Fruit fly (Drosophila melanogaster): ENCODE data around the gene CG3568.

The CG3568 gene

dm6 chrX:4581769-4582168, 39.3 kb downstream of the CG3568 start (continued):
- TF ChIP-seq CG8281 (tag; optimal IDR thresholded peaks at IDR 0.05), result no peak
- no peak for TF ChIP-seq hkb (optimal IDR thresholded peaks at IDR 0.05)
- no peak for TF ChIP-seq hkb (GFP tag; IDR thresholded peaks at IDR 0.05)
- no peak for TF ChIP-seq Trl (optimal IDR thresholded peaks at IDR 0.05)
- TF ChIP-seq Trl (GFP tag; optimal IDR thresholded peaks at IDR 0.05), result peak; percentile 9
- TF ChIP-seq CG2116 (GFP tag; optimal IDR thresholded peaks at IDR 0.05), result no peak
- TF ChIP-seq en (GFP tag; optimal IDR thresholded peaks at IDR 0.05), result no peak
- TF ChIP-seq dimm (GFP tag; IDR thresholded peaks at IDR 0.05), result no peak
- peak; percentile 36 for TF ChIP-seq CG1529 (GFP tag; optimal IDR thresholded peaks at IDR 0.05)
- no peak; the same call in 1 of the 2 replicates for TF ChIP-seq sob (GFP tag; IDR thresholded peaks at IDR 0.05)
- TF ChIP-seq CG11696 (GFP tag; IDR thresholded peaks at IDR 0.05), result no peak
- TF ChIP-seq CG14014 (GFP tag; IDR thresholded peaks at IDR 0.05), result no peak
- peak in 1 of 2 experiments; percentile 28 for TF ChIP-seq chif (GFP tag; optimal IDR thresholded peaks at IDR 0.05)
- no peak for TF ChIP-seq ac (GFP tag; optimal IDR thresholded peaks at IDR 0.05)
- TF ChIP-seq Stat92E (GFP tag; optimal IDR thresholded peaks at IDR 0.05), result peak in 1 of 3 experiments; percentile 3
- TF ChIP-seq dysf (GFP tag; IDR thresholded peaks at IDR 0.05), result peak; percentile 42; the same call in 2 of the 3 replicates
- no peak for TF ChIP-seq dati (GFP tag; IDR thresholded peaks at IDR 0.05)
- TF ChIP-seq CG31388 (GFP tag; optimal IDR thresholded peaks at IDR 0.05), result no peak
- no peak for TF ChIP-seq CG14965 (GFP tag; optimal IDR thresholded peaks at IDR 0.05; ENCODE audit: borderline replicate concordance)
- TF ChIP-seq CG34376 (GFP tag; optimal IDR thresholded peaks at IDR 0.05), result no peak
- peak; percentile 50 for TF ChIP-seq CG13424 (tag; optimal IDR thresholded peaks at IDR 0.05)
- peak; percentile 35 for TF ChIP-seq Lhr (GFP tag; optimal IDR thresholded peaks at IDR 0.05)
- peak; percentile 27 for TF ChIP-seq slp2 (GFP tag; optimal IDR thresholded peaks at IDR 0.05)
- no peak for TF ChIP-seq tna (GFP tag; IDR thresholded peaks at IDR 0.05; ENCODE audit: partially characterized antibody)
- peak; percentile 51 for TF ChIP-seq vvl (GFP tag; IDR thresholded peaks at IDR 0.05)
- peak; percentile 22 for TF ChIP-seq pnt (GFP tag; optimal IDR thresholded peaks at IDR 0.05)
- TF ChIP-seq CG11504 (tag; optimal IDR thresholded peaks at IDR 0.05), result peak; percentile 62
- TF ChIP-seq gt (GFP tag; IDR thresholded peaks at IDR 0.05), result no peak
- TF ChIP-seq HLH54F (GFP tag; optimal IDR thresholded peaks at IDR 0.05), result no peak
- peak; percentile 61 for TF ChIP-seq CG2678 (tag; optimal IDR thresholded peaks at IDR 0.05)
- peak; percentile 28 for TF ChIP-seq CG17385 (GFP tag; optimal IDR thresholded peaks at IDR 0.05)
- peak; percentile 34; the same call in 1 of the 3 replicates for TF ChIP-seq croc (GFP tag; conservative IDR thresholded peaks at IDR 0.05)
- no peak for TF ChIP-seq z (GFP tag; IDR thresholded peaks at IDR 0.05)
- TF ChIP-seq CG7987 (GFP tag; optimal IDR thresholded peaks at IDR 0.05), result no peak
- TF ChIP-seq Blimp-1 (GFP tag; optimal IDR thresholded peaks at IDR 0.05), result peak; percentile 67
- peak; percentile 11 for TF ChIP-seq CG10209 (GFP tag; optimal IDR thresholded peaks at IDR 0.05)
- TF ChIP-seq Gsc (GFP tag; IDR thresholded peaks at IDR 0.05), result no peak
- TF ChIP-seq bbx (GFP tag; IDR thresholded peaks at IDR 0.05; ENCODE audit: partially characterized antibody), result no peak
- TF ChIP-seq CG7786 (GFP tag; optimal IDR thresholded peaks at IDR 0.05), result peak; percentile 16
- peak; percentile 43 for TF ChIP-seq CG9727 (GFP tag; optimal IDR thresholded peaks at IDR 0.05)
- peak; percentile 40; the same call in 1 of the 2 replicates for TF ChIP-seq CG4730 (GFP tag; IDR thresholded peaks at IDR 0.05)
- no peak for TF ChIP-seq BtbVII (GFP tag; optimal IDR thresholded peaks at IDR 0.05)
- no peak for TF ChIP-seq ftz-f1 (GFP tag; optimal IDR thresholded peaks at IDR 0.05)
- no peak for TF ChIP-seq nerfin-2 (GFP tag; IDR thresholded peaks at IDR 0.05; ENCODE audit: partially characterized antibody)
- peak; percentile 55 for TF ChIP-seq row (GFP tag; IDR thresholded peaks at IDR 0.05)
- no peak for TF ChIP-seq Tbp (GFP tag; optimal IDR thresholded peaks at IDR 0.05)
- TF ChIP-seq Oaz (GFP tag; IDR thresholded peaks at IDR 0.05), result no peak
- TF ChIP-seq Dek (tag; optimal IDR thresholded peaks at IDR 0.05), result no peak
- TF ChIP-seq CoRest (tag; optimal IDR thresholded peaks at IDR 0.05), result peak; percentile 43
- TF ChIP-seq CG4424 (GFP tag; optimal IDR thresholded peaks at IDR 0.05), result peak; percentile 39
- TF ChIP-seq CG2712 (tag; optimal IDR thresholded peaks at IDR 0.05), result peak; percentile 63
- no peak for TF ChIP-seq emc (GFP tag; optimal IDR thresholded peaks at IDR 0.05)
